Fruit fly (Drosophila melanogaster): ENCODE data around the gene ssx.

The ssx gene

dm6 chrX:1399056-1400003 lies 28.9 kb downstream of the ssx start (continued):
- TF ChIP-seq chn (GFP tag; optimal IDR thresholded peaks at IDR 0.05), result peak; percentile 60
- no peak for TF ChIP-seq CG12219 (GFP tag; optimal IDR thresholded peaks at IDR 0.05)
- no peak for TF ChIP-seq Doc2 (GFP tag; IDR thresholded peaks at IDR 0.05)
- TF ChIP-seq Gsc (GFP tag; IDR thresholded peaks at IDR 0.05), result no peak
- 0 out of 2 replicates have a peak, but pooled peaks have one; percentile 6 for TF ChIP-seq klu (GFP tag; IDR thresholded peaks at IDR 0.05)
- no peak for TF ChIP-seq CG4424 (GFP tag; optimal IDR thresholded peaks at IDR 0.05)
- peak; percentile 54 to 67 for TF ChIP-seq tll (GFP tag; optimal IDR thresholded peaks at IDR 0.05)
- TF ChIP-seq CG2120 (GFP tag; optimal IDR thresholded peaks at IDR 0.05), result no peak
- TF ChIP-seq ems (GFP tag; optimal IDR thresholded peaks at IDR 0.05), result no peak
- no peak for TF ChIP-seq PHDP (tag; optimal IDR thresholded peaks at IDR 0.05)
- TF ChIP-seq CG11398 (GFP tag; optimal IDR thresholded peaks at IDR 0.05), result no peak
- no peak for TF ChIP-seq pb (GFP tag; optimal IDR thresholded peaks at IDR 0.05)
- TF ChIP-seq CG14965 (GFP tag; optimal IDR thresholded peaks at IDR 0.05; ENCODE audit: borderline replicate concordance), result no peak
- no peak for TF ChIP-seq CG2116 (GFP tag; optimal IDR thresholded peaks at IDR 0.05)
- peak; percentile 12 for TF ChIP-seq dm (GFP tag; optimal IDR thresholded peaks at IDR 0.05)
- TF ChIP-seq MBD-R2 (GFP tag; IDR thresholded peaks at IDR 0.05), result peak; percentile 26; the same call in 1 of the 2 replicates
- peak; percentile 3 for TF ChIP-seq CG9609 (GFP tag; optimal IDR thresholded peaks at IDR 0.05)
- no peak for TF ChIP-seq CG15011 (GFP tag; optimal IDR thresholded peaks at IDR 0.05)
- peak; percentile 60 for TF ChIP-seq CG8290 (GFP tag; optimal IDR thresholded peaks at IDR 0.05)
- peak in 1 of 2 experiments; percentile 85 for TF ChIP-seq CG8290 (tag; optimal IDR thresholded peaks at IDR 0.05)
- no peak for TF ChIP-seq Sry-β (GFP tag; optimal IDR thresholded peaks at IDR 0.05)
- TF ChIP-seq CG34376 (GFP tag; optimal IDR thresholded peaks at IDR 0.05), result peak; percentile 3
- TF ChIP-seq CG14860 (GFP tag; IDR thresholded peaks at IDR 0.05; ENCODE audit: partially characterized antibody), result peak; percentile 33; the same call in 1 of the 3 replicates
- TF ChIP-seq Trl (optimal IDR thresholded peaks at IDR 0.05), result peak; percentile 24 to 69
- no peak for TF ChIP-seq Trl (GFP tag; optimal IDR thresholded peaks at IDR 0.05)
- TF ChIP-seq Xbp1 (GFP tag; optimal IDR thresholded peaks at IDR 0.05), result no peak
- no peak for TF ChIP-seq ranshi (GFP tag; IDR thresholded peaks at IDR 0.05)
- no peak for TF ChIP-seq CG8944 (GFP tag; optimal IDR thresholded peaks at IDR 0.05)
- no peak for TF ChIP-seq oc (tag; optimal IDR thresholded peaks at IDR 0.05)
- no peak for TF ChIP-seq CG3847 (GFP tag; IDR thresholded peaks at IDR 0.05)
- TF ChIP-seq zen2 (GFP tag; IDR thresholded peaks at IDR 0.05; ENCODE audit: partially characterized antibody), result no peak
- TF ChIP-seq CG30431 (GFP tag; optimal IDR thresholded peaks at IDR 0.05), result no peak
- peak; percentile 85 for TF ChIP-seq Ets65A (GFP tag)
- TF ChIP-seq abd-A (tag; optimal IDR thresholded peaks at IDR 0.05), result peak; percentile 73
- TF ChIP-seq sens (GFP tag), result no peak
- no peak for TF ChIP-seq CG13296 (GFP tag; optimal IDR thresholded peaks at IDR 0.05)
- no peak for TF ChIP-seq Bteb2 (GFP tag; optimal IDR thresholded peaks at IDR 0.05)
- 0 out of 3 replicates have a peak, but pooled peaks have one; percentile 13 for TF ChIP-seq HLH4C (GFP tag; IDR thresholded peaks at IDR 0.05; ENCODE audit: partially characterized antibody)
- no peak for TF ChIP-seq Awh (GFP tag; IDR thresholded peaks at IDR 0.05)
- TF ChIP-seq kah (GFP tag; optimal IDR thresholded peaks at IDR 0.05), result no peak
- no peak for TF ChIP-seq ash1 (GFP tag; optimal IDR thresholded peaks at IDR 0.05)
- TF ChIP-seq hkb (optimal IDR thresholded peaks at IDR 0.05), result no peak
- 0 out of 2 replicates have a peak, but pooled peaks have one; percentile 12 for TF ChIP-seq hkb (GFP tag; IDR thresholded peaks at IDR 0.05)
- TF ChIP-seq CG11723 (GFP tag; optimal IDR thresholded peaks at IDR 0.05), result peak; percentile 27
- TF ChIP-seq lab (GFP tag; optimal IDR thresholded peaks at IDR 0.05), result peak; percentile 24
- TF ChIP-seq br (optimal IDR thresholded peaks at IDR 0.05), result no peak
- no peak for TF ChIP-seq grn (GFP tag; optimal IDR thresholded peaks at IDR 0.05)
- no peak for TF ChIP-seq unpg (GFP tag; optimal IDR thresholded peaks at IDR 0.05)
- TF ChIP-seq CG7745 (tag; optimal IDR thresholded peaks at IDR 0.05), result no peak
- TF ChIP-seq Xrp1 (GFP tag; IDR thresholded peaks at IDR 0.05), result no peak

Measured in whole organism, embryonic.